Worm (Caenorhabditis elegans): Measurements from ENCODE around the gene C15C8.7.

The C15C8.7 gene

DNA sequence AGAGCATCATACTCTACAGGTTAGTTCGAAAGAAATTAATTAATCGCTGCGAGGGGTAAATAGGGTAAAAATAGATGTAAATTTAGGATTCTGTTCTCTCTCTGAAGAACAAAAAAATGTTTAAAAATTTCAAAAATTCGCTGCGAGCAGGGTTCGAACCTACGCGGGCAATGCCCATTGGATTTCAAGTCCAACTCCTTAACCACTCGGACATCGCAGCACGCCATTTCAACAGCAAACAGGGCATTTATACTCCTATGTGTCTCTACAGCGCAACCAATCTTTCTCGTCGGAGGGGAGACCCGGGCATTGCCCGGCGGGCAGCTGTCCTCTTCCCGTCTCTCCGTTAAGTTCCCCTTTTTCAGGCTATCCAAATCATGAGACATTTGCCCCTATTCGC is 35.4 kb upstream of the C15C8.7 start:
- TF ChIP-seq pes-1 (GFP tag; IDR thresholded peaks at IDR 0.05) (peak; percentile 97), B0310.2 (tag; optimal IDR thresholded peaks at IDR 0.05) (peak; percentile 90), tbx-37 (GFP tag; conservative IDR thresholded peaks at IDR 0.05) (peak; percentile 94), tra-4 (tag; optimal IDR thresholded peaks at IDR 0.05) (peak; percentile 74), scrt-1 (GFP tag; IDR thresholded peaks at IDR 0.05) (peak; percentile 98), hmg-4 (GFP tag; optimal IDR thresholded peaks at IDR 0.05) (peak; percentile 94), ets-7 (tag; optimal IDR thresholded peaks at IDR 0.05) (peak; percentile 77), ceh-13 (GFP tag; optimal IDR thresholded peaks at IDR 0.05) (peak; percentile 85), F13C5.2 (tag; optimal IDR thresholded peaks at IDR 0.05) (peak; percentile 88), ama-1 (optimal IDR thresholded peaks at IDR 0.05) (no peak), ceh-36 (tag; optimal IDR thresholded peaks at IDR 0.05) (peak; percentile 93), sea-1 (GFP tag; conservative IDR thresholded peaks at IDR 0.05) (peak; percentile 98), flt-1 (GFP tag; IDR thresholded peaks at IDR 0.05) (peak; percentile 97), aly-1 (tag; optimal IDR thresholded peaks at IDR 0.05) (peak; percentile 90), tbx-11 (GFP tag; IDR thresholded peaks at IDR 0.05) (peak; percentile 95), hmbx-1 (tag; optimal IDR thresholded peaks at IDR 0.05) (peak; percentile 80), hnd-1 (tag; optimal IDR thresholded peaks at IDR 0.05) (peak; percentile 88)

DNA sequence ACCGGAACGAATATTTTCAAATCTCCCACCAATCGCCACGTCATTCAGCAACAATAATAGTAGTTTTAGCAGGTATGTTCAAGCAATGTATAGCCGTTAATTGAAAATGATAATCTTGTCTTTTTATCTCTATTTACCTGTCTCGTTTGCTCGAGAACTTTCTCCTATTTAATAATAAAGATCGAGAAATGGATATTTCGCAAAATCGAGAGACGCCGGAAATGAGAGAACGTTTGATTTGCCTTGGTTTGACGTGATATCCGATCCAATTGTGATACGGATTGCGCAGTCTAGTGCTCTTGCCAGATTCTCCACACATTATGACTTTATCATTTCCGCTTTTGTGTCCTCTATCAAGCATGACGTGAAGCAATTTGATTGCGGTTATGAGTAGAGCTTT is 29.0 kb upstream of the C15C8.7 start:
- no peak for TF ChIP-seq hmg-4 (GFP tag; optimal IDR thresholded peaks at IDR 0.05)
- TF ChIP-seq scrt-1 (GFP tag; IDR thresholded peaks at IDR 0.05): no peak
- TF ChIP-seq ceh-36 (tag; optimal IDR thresholded peaks at IDR 0.05): no peak
- TF ChIP-seq F13C5.2 (tag; optimal IDR thresholded peaks at IDR 0.05): no peak
- TF ChIP-seq pes-1 (GFP tag; IDR thresholded peaks at IDR 0.05): no peak
- TF ChIP-seq tbx-11 (GFP tag; IDR thresholded peaks at IDR 0.05): no peak
- no peak for TF ChIP-seq hmbx-1 (tag; optimal IDR thresholded peaks at IDR 0.05)

- TF ChIP-seq hmg-4 (GFP tag; optimal IDR thresholded peaks at IDR 0.05): no peak
- no peak for TF ChIP-seq ets-7 (tag; optimal IDR thresholded peaks at IDR 0.05)
- no peak for TF ChIP-seq hnd-1 (tag; optimal IDR thresholded peaks at IDR 0.05)
- TF ChIP-seq hmbx-1 (tag; optimal IDR thresholded peaks at IDR 0.05): no peak
- TF ChIP-seq tra-4 (tag; optimal IDR thresholded peaks at IDR 0.05): no peak
- TF ChIP-seq ceh-13 (GFP tag; optimal IDR thresholded peaks at IDR 0.05): no peak
- TF ChIP-seq F13C5.2 (tag; optimal IDR thresholded peaks at IDR 0.05): no peak
- no peak for TF ChIP-seq scrt-1 (GFP tag; IDR thresholded peaks at IDR 0.05)
- TF ChIP-seq ceh-36 (tag; optimal IDR thresholded peaks at IDR 0.05): no peak
- no peak for TF ChIP-seq flt-1 (GFP tag; IDR thresholded peaks at IDR 0.05)
- no peak for TF ChIP-seq sea-1 (GFP tag; conservative IDR thresholded peaks at IDR 0.05)
Observed at ce11 chrV:12773222-12773621, 28.4 kb upstream of the C15C8.7 start, which contains the start of gene ZC455.1. ZC455.1 (plus strand) TSS chrV:12773522.

DNA sequence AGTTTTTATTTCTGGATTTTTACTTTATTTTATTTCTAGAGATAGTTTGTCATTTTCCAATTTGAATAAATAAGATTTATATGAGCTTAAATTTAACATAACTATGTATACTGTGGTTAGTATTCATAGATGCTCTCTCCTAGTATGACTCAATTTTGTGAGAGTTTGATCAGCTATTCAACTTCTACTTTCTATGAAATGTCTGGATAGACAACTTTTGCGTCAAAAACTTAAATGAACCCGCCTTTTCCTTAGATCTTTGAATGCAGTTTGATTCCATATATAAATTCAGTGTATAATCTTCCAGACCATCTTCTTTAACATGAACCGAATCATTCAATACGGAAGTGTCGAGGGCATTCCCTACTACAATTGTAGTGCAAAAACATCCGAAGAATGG is 24.1 kb upstream of the C15C8.7 start, which contains the start of gene srt-43:
Gene srt-43, plus strand, starts transcription at position 301 of the 400 bp plus-strand sequence.
- TF ChIP-seq pes-1 (GFP tag; IDR thresholded peaks at IDR 0.05) (no peak), tbx-11 (GFP tag; IDR thresholded peaks at IDR 0.05) (no peak)

- TF ChIP-seq F13C5.2 (tag; optimal IDR thresholded peaks at IDR 0.05) (peak; percentile 20), hmg-4 (GFP tag; optimal IDR thresholded peaks at IDR 0.05) (no peak), pes-1 (GFP tag; IDR thresholded peaks at IDR 0.05) (no peak)
Observed at ce11 chrV:12763291-12763995, 18.6 kb upstream of the C15C8.7 start, which contains the start of the genes abcf-1 and scc-3. abcf-1 (minus strand) TSS chrV:12763375. scc-3 (plus strand) TSS chrV:12763945.

DNA sequence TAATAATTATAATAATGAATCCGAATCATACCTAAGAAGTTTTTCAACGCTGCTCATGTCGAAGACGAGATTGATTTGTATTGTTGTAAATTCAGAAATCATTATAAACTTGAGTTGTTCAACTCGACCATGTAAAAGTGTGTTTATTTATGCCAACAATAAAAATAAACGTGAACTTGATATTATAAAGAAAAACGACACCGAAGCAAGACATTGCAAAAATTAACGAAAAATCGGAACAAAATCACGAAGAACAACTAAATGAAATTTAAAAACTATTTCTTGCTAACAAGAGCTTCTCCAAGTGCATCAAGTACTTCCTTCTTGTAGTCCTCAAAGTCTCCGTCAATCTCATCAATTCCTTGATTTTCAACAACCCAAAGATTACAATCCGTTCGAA is 16.1 kb upstream of the C15C8.7 start, which contains the start of gene F18E2.15:
Gene F18E2.15, minus strand, starts transcription at position 101 of the 400 bp plus-strand sequence.
- no peak for TF ChIP-seq aly-1 (tag; optimal IDR thresholded peaks at IDR 0.05)

- TF ChIP-seq hnd-1 (tag; optimal IDR thresholded peaks at IDR 0.05): no peak
- no peak for TF ChIP-seq sea-1 (GFP tag; conservative IDR thresholded peaks at IDR 0.05)
- TF ChIP-seq F13C5.2 (tag; optimal IDR thresholded peaks at IDR 0.05): no peak
- TF ChIP-seq B0310.2 (tag; optimal IDR thresholded peaks at IDR 0.05): no peak
- TF ChIP-seq tbx-11 (GFP tag; IDR thresholded peaks at IDR 0.05): no peak
- TF ChIP-seq hmbx-1 (tag; optimal IDR thresholded peaks at IDR 0.05): no peak
- TF ChIP-seq tra-4 (tag; optimal IDR thresholded peaks at IDR 0.05): no peak
- no peak for TF ChIP-seq ets-7 (tag; optimal IDR thresholded peaks at IDR 0.05)
Observed at ce11 chrV:12759660-12760059, 14.8 kb upstream of the C15C8.7 start, which contains the start of gene papl-1. papl-1 (minus strand) TSS chrV:12759760.

DNA sequence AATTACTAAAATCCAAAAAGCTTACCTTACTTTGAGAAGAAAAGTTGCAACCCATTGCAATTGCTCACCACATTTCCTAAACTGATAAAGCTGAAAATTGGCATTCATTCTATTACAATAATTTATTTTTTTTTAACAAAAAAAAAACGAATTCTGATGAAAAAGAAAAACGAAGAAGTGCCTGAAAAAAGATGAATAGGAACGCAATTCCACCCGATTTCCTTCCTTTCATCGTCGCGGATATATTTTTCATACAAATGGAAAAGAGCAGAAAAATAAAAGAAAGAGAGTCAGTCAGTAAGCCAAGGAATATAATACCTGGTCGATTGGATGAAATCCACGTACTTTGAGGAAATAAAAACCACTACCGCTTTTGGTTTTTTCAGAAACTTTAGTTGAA is 10.0 kb upstream of the C15C8.7 start, which contains the start of gene gpa-13:
Gene gpa-13, minus strand, starts transcription at position 101 of the 400 bp plus-strand sequence.
- no peak for TF ChIP-seq hnd-1 (tag; optimal IDR thresholded peaks at IDR 0.05)
- no peak for TF ChIP-seq tbx-11 (GFP tag; IDR thresholded peaks at IDR 0.05)
- TF ChIP-seq B0310.2 (tag; optimal IDR thresholded peaks at IDR 0.05): no peak
- no peak for TF ChIP-seq pes-1 (GFP tag; IDR thresholded peaks at IDR 0.05)
- no peak for TF ChIP-seq tra-4 (tag; optimal IDR thresholded peaks at IDR 0.05)
- no peak for TF ChIP-seq ceh-36 (tag; optimal IDR thresholded peaks at IDR 0.05)
- TF ChIP-seq scrt-1 (GFP tag; IDR thresholded peaks at IDR 0.05): no peak
- TF ChIP-seq tbx-37 (GFP tag; conservative IDR thresholded peaks at IDR 0.05): no peak
- TF ChIP-seq sea-1 (GFP tag; conservative IDR thresholded peaks at IDR 0.05): no peak
- TF ChIP-seq aly-1 (tag; optimal IDR thresholded peaks at IDR 0.05): no peak

Data from whole organism, early embryonic.